Worm (Caenorhabditis elegans): ENCODE data around the gene dhs-13.

ce11 chrV:1749053-1749452 lies 22.5 kb downstream of the dhs-13 start, which contains the start of gene ZK697.8:
- no peak for TF ChIP-seq ama-1 (optimal IDR thresholded peaks at IDR 0.05)
- no peak for TF ChIP-seq tra-4 (tag; optimal IDR thresholded peaks at IDR 0.05)
- TF ChIP-seq aly-1 (tag; optimal IDR thresholded peaks at IDR 0.05) = no peak
- no peak for TF ChIP-seq ceh-36 (tag; optimal IDR thresholded peaks at IDR 0.05)
- no peak for TF ChIP-seq ceh-13 (GFP tag; optimal IDR thresholded peaks at IDR 0.05)
- no peak for TF ChIP-seq hnd-1 (tag; optimal IDR thresholded peaks at IDR 0.05)
- no peak for TF ChIP-seq F13C5.2 (tag; optimal IDR thresholded peaks at IDR 0.05)
- TF ChIP-seq tbx-37 (GFP tag; conservative IDR thresholded peaks at IDR 0.05) = no peak
- no peak for TF ChIP-seq flt-1 (GFP tag; IDR thresholded peaks at IDR 0.05)
- TF ChIP-seq pes-1 (GFP tag; IDR thresholded peaks at IDR 0.05) = no peak
- no peak for TF ChIP-seq tbx-11 (GFP tag; IDR thresholded peaks at IDR 0.05)
